Worm (Caenorhabditis elegans) whole organism, young adult: ENCODE data around the gene fbxb-17.

Source experiments
- B0019.2 ChIP-seq: fragments of 200-800 bp; sonication (Bioruptor generic); conservative IDR thresholded peaks from 2 replicates; pipeline ENCODE4 v1.3.6; 2022; ENCODE audit warnings: missing genetic modification reagents, missing genetic modification characterization, missing compliant biosample characterization
- F10E7.11 ChIP-seq: sonication (generic microtip); optimal IDR thresholded peaks from 2 replicates; lab custom pipeline; 2017; ENCODE audit warnings: mild to moderate bottlenecking, missing genetic modification characterization, moderate library complexity, missing compliant biosample characterization
- F22D6.2 ChIP-seq: sonication (generic microtip); optimal IDR thresholded peaks from 2 replicates; lab custom pipeline; 2016; ENCODE audit warnings: mild to moderate bottlenecking, missing genetic modification characterization, missing compliant biosample characterization
- him-1 ChIP-seq: sonication (generic microtip); optimal IDR thresholded peaks from 2 replicates; lab custom pipeline; 2016; ENCODE audit warnings: missing genotype, missing genetic modification reagents, missing genetic modification characterization, missing compliant biosample characterization
- sea-2 ChIP-seq: fragments of 200-800 bp; sonication (Bioruptor generic); IDR thresholded peaks from 2 replicates; pipeline ENCODE4 v1.3.6; 2022; ENCODE audit warnings: missing genetic modification characterization, missing compliant biosample characterization
- snpc-4 ChIP-seq, 5 experiments: fragments of 150-350 bp in 1 of 5; sonication (generic microtip) in 4 of 5; optimal IDR thresholded peaks; 2 replicates each; lab custom pipeline; 2014 to 2018; ENCODE audit warnings: missing genetic modification characterization in 5 of 5, missing biosample characterization in 3 of 5, antibody characterized with exemption in 2 of 5, mild to moderate bottlenecking in 2 of 5, missing compliant biosample characterization in 2 of 5, missing genotype in 2 of 5, moderate library complexity in 2 of 5, missing genetic modification reagents in 1 of 5

DNA sequence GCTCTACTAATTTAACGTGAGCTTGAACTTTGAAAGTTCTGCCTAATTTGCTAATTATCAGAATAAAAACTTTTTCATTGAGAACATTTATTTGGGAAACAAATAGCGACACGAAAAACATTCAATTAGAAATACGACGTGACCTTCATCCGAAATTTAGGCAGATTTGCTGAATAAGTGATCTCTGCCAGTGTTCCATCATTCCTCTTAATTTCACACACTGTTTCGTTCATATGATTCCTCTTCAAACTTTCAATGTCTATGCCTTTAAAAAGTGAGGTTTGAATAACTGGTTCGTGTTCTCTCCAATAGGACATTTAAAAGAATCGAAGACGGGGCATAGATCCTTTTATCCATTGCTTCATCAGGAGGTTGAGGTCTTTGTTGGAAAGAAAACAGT lies 25.7 kb upstream of the fbxb-17 start, which contains the start of gene fbxb-20:
- TF ChIP-seq B0019.2 (GFP tag; lab: Robert Waterston, UW) (no peak), snpc-4 (GFP tag; optimal IDR thresholded peaks at IDR 0.05; lab: Kevin White, UChicago) (no peak), snpc-4 (tag; optimal IDR thresholded peaks at IDR 0.05; lab: Kevin White, UChicago) (no peak), him-1 (tag; lab: Kevin White, UChicago) (no peak), sea-2 (GFP tag; lab: Robert Waterston, UW) (no peak), F10E7.11 (tag; lab: Kevin White, UChicago) (no peak), F22D6.2 (no peak)
